Worm (Caenorhabditis elegans) whole organism, early embryonic: ENCODE measurements around the gene rla-2.

Experiments
- B0310.2 ChIP-seq: sonication (generic microtip); optimal IDR thresholded peaks from 2 replicates; lab custom pipeline; 2016; ENCODE audit warnings: mild to moderate bottlenecking, missing genetic modification characterization, missing compliant biosample characterization
- ama-1 ChIP-seq: fragments of 150-350 bp; optimal IDR thresholded peaks from 2 replicates; lab custom pipeline; 2014
- ceh-36 ChIP-seq: sonication (generic microtip); optimal IDR thresholded peaks from 2 replicates; lab custom pipeline; 2016; ENCODE audit warnings: missing genetic modification characterization, inconsistent platforms, missing compliant biosample characterization
- hmbx-1 ChIP-seq: sonication (generic microtip); optimal IDR thresholded peaks from 2 replicates; lab custom pipeline; 2016; ENCODE audit warnings: mild to moderate bottlenecking, missing genetic modification characterization, missing compliant biosample characterization
- hmg-4 ChIP-seq: fragments of 200-800 bp; sonication (Bioruptor generic); optimal IDR thresholded peaks from 2 replicates; lab custom pipeline; 2018; ENCODE audit warnings: mild to moderate bottlenecking, missing genetic modification characterization, missing compliant biosample characterization

DNA sequence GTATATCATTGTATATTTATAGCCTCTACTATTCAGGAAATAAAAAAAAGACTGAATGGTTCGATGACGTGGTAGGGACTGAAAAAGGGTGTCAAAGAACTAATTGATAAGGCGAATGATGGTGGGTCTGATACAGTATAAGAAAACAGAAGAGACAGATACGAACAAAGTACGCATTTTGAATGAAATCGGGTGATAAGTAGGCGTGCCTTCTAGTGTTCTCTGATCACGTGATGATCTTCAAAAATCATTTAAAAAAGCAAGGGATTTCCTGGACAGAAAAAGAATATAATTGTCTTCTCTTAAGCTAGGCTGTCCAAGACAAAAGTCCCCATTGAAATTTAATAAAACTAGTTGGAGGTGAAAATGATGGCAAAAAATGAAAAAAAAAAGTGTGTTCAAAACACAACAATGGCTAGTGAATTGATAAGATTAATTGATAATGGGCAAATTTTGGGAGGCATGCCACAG, 23.2 kb upstream of the rla-2 start:
- TF ChIP-seq ama-1 (lab: Kevin White, UChicago) (no peak), hmbx-1 (tag; lab: Kevin White, UChicago) (no peak), ceh-36 (tag; lab: Kevin White, UChicago) (no peak), hmg-4 (GFP tag; lab: Kevin White, UChicago) (no peak), B0310.2 (tag; lab: Kevin White, UChicago) (no peak)
